Fruit fly (Drosophila melanogaster) whole organism, prepupa: ENCODE measurements around the gene CG17929.

Experiments
- Blimp-1 ChIP-seq: fragments of 200-800 bp; sonication (Bioruptor generic); optimal IDR thresholded peaks from 3 replicates; lab custom pipeline; 2017; ENCODE audit warnings: missing biosample characterization, missing genetic modification characterization, mild to moderate bottlenecking, moderate library complexity, missing genetic modification reagents
- CG10631 ChIP-seq: fragments of 200-800 bp; sonication (Bioruptor generic); optimal IDR thresholded peaks from 2 replicates; lab custom pipeline; 2016; ENCODE audit warnings: missing biosample characterization, missing genetic modification characterization
- CG10669 ChIP-seq: fragments of 200-800 bp; sonication (Bioruptor generic); optimal IDR thresholded peaks from 3 replicates; lab custom pipeline; 2018; ENCODE audit warnings: missing biosample characterization, mild to moderate bottlenecking, missing genetic modification characterization, moderate library complexity
- CG11762 ChIP-seq: fragments of 200-800 bp; sonication (Bioruptor generic); optimal IDR thresholded peaks from 3 replicates; lab custom pipeline; 2016; ENCODE audit warnings: missing biosample characterization, missing genetic modification characterization; ENCODE audit not compliant: insufficient read depth
- CG11902 ChIP-seq: fragments of 200-800 bp; sonication (Bioruptor generic); optimal IDR thresholded peaks from 3 replicates; lab custom pipeline; 2016; ENCODE audit warnings: missing biosample characterization, missing genetic modification characterization
- CG15336 ChIP-seq: fragments of 200-800 bp; sonication (Bioruptor generic); IDR thresholded peaks from 2 replicates; pipeline ENCODE4 v1.3.6; 2022; ENCODE audit warnings: missing biosample characterization, missing genetic modification characterization
- CG16779 ChIP-seq: fragments of 200-800 bp; sonication (Bioruptor generic); optimal IDR thresholded peaks from 3 replicates; lab custom pipeline; 2017; ENCODE audit warnings: missing biosample characterization, mild to moderate bottlenecking, missing genetic modification characterization
- CG31627 ChIP-seq: fragments of 200-800 bp; sonication (Bioruptor generic); optimal IDR thresholded peaks from 3 replicates; lab custom pipeline; 2016; ENCODE audit warnings: missing biosample characterization, missing genetic modification characterization
- CG32006 ChIP-seq: fragments of 200-800 bp; sonication (Bioruptor generic); optimal IDR thresholded peaks from 3 replicates; lab custom pipeline; 2017; ENCODE audit warnings: missing biosample characterization, mild to moderate bottlenecking, missing genetic modification characterization
- CG3919 ChIP-seq: fragments of 200-800 bp; sonication (Bioruptor generic); optimal IDR thresholded peaks from 3 replicates; lab custom pipeline; 2016; ENCODE audit warnings: missing biosample characterization, missing genetic modification characterization
- CG4318 ChIP-seq: fragments of 200-800 bp; sonication (Bioruptor generic); optimal IDR thresholded peaks from 3 replicates; lab custom pipeline; 2017; ENCODE audit warnings: missing biosample characterization, mild to moderate bottlenecking, missing genetic modification characterization
- CG6163 ChIP-seq: fragments of 200-800 bp; sonication (Bioruptor generic); IDR thresholded peaks from 3 replicates; pipeline ENCODE4 v1.3.6; 2022; ENCODE audit warnings: missing biosample characterization, missing genetic modification characterization
- CG6276 ChIP-seq: fragments of 200-800 bp; sonication (Bioruptor generic); optimal IDR thresholded peaks from 2 replicates; lab custom pipeline; 2017; ENCODE audit warnings: missing biosample characterization, mild to moderate bottlenecking, missing genetic modification characterization
- CG8319 ChIP-seq: fragments of 200-800 bp; sonication (Bioruptor generic); optimal IDR thresholded peaks from 3 replicates; lab custom pipeline; 2016; ENCODE audit warnings: missing biosample characterization, missing genetic modification characterization
- CG8632 ChIP-seq: fragments of 200-800 bp; sonication (Bioruptor generic); optimal IDR thresholded peaks from 3 replicates; lab custom pipeline; 2016; ENCODE audit warnings: missing biosample characterization, missing genetic modification characterization
- Eip75B ChIP-seq: fragments of 200-800 bp; sonication (Bioruptor generic); optimal IDR thresholded peaks from 3 replicates; lab custom pipeline; 2016; ENCODE audit warnings: missing biosample characterization, missing genetic modification characterization
- Eip78C ChIP-seq: fragments of 200-800 bp; sonication (Bioruptor generic); peaks from one replicate; lab custom pipeline; 2016; ENCODE audit warnings: missing biosample characterization, missing genetic modification characterization
- Eip93F ChIP-seq: fragments of 200-800 bp; sonication (Bioruptor generic); optimal IDR thresholded peaks from 2 replicates; lab custom pipeline; 2016; ENCODE audit warnings: missing biosample characterization, mild to moderate bottlenecking, missing genetic modification characterization
- Ets96B ChIP-seq: fragments of 200-800 bp; optimal IDR thresholded peaks from 2 replicates; lab custom pipeline; 2019; ENCODE audit warnings: missing biosample characterization, mild to moderate bottlenecking, missing genetic modification characterization, moderate library complexity
- Gug ChIP-seq: fragments of 200-800 bp; sonication (Bioruptor generic); IDR thresholded peaks from 2 replicates; pipeline ENCODE4 v1.3.6; 2022; ENCODE audit warnings: missing biosample characterization, missing genetic modification characterization
- Hr4 ChIP-seq: fragments of 200-800 bp; sonication (Bioruptor generic); optimal IDR thresholded peaks from 3 replicates; lab custom pipeline; 2016; ENCODE audit warnings: missing biosample characterization, missing genetic modification characterization
- Met ChIP-seq: fragments of 200-800 bp; sonication (Bioruptor generic); optimal IDR thresholded peaks from 3 replicates; lab custom pipeline; 2016; ENCODE audit warnings: missing biosample characterization, missing genetic modification characterization
- OdsH ChIP-seq: fragments of 200-800 bp; sonication (Bioruptor generic); optimal IDR thresholded peaks from 3 replicates; lab custom pipeline; 2016; ENCODE audit warnings: missing biosample characterization, missing genetic modification characterization
- Smox ChIP-seq: fragments of 200-800 bp; sonication (Bioruptor generic); optimal IDR thresholded peaks from 3 replicates; lab custom pipeline; 2016; ENCODE audit warnings: missing biosample characterization, missing genetic modification characterization
- achi ChIP-seq: fragments of 200-800 bp; sonication (Bioruptor generic); optimal IDR thresholded peaks from 3 replicates; lab custom pipeline; 2016; ENCODE audit warnings: missing biosample characterization, missing genetic modification characterization
- cyc ChIP-seq: fragments of 200-800 bp; sonication (Bioruptor generic); optimal IDR thresholded peaks from 3 replicates; lab custom pipeline; 2016; ENCODE audit warnings: missing biosample characterization, missing genetic modification characterization
- dac ChIP-seq: fragments of 200-800 bp; sonication (Bioruptor generic); optimal IDR thresholded peaks from 2 replicates; lab custom pipeline; 2017; ENCODE audit warnings: missing biosample characterization, mild to moderate bottlenecking, missing genetic modification characterization
- dsx ChIP-seq: fragments of 200-800 bp; optimal IDR thresholded peaks from 3 replicates; lab custom pipeline; 2019; ENCODE audit warnings: missing biosample characterization, mild to moderate bottlenecking, missing genetic modification characterization, moderate library complexity; ENCODE audit not compliant: poor library complexity, severe bottlenecking
- eg ChIP-seq: fragments of 200-800 bp; sonication (Bioruptor generic); IDR thresholded peaks from 3 replicates; pipeline ENCODE4 v1.3.6; 2022; ENCODE audit warnings: missing biosample characterization, missing genetic modification characterization
- fd59A ChIP-seq: fragments of 200-800 bp; sonication (Bioruptor generic); optimal IDR thresholded peaks from 2 replicates; lab custom pipeline; 2017; ENCODE audit warnings: missing biosample characterization, mild to moderate bottlenecking, missing genetic modification characterization, missing genetic modification reagents
- fd85E ChIP-seq: fragments of 200-800 bp; sonication (Bioruptor generic); optimal IDR thresholded peaks from 3 replicates; lab custom pipeline; 2016; ENCODE audit warnings: missing biosample characterization, missing genetic modification characterization
- fkh ChIP-seq: fragments of 200-800 bp; sonication (Bioruptor generic); optimal IDR thresholded peaks from 3 replicates; lab custom pipeline; 2017; ENCODE audit warnings: missing biosample characterization, mild to moderate bottlenecking, missing genetic modification characterization, moderate library complexity
- lz ChIP-seq: fragments of 200-800 bp; sonication (Bioruptor generic); optimal IDR thresholded peaks from 3 replicates; lab custom pipeline; 2016; ENCODE audit warnings: missing biosample characterization, missing genetic modification characterization
- net ChIP-seq: fragments of 200-800 bp; sonication (Bioruptor generic); optimal IDR thresholded peaks from 3 replicates; lab custom pipeline; 2016; ENCODE audit warnings: missing biosample characterization, missing genetic modification characterization
- pdm3 ChIP-seq: fragments of 200-800 bp; sonication (Bioruptor generic); optimal IDR thresholded peaks from 3 replicates; lab custom pipeline; 2016; ENCODE audit warnings: missing biosample characterization, missing genetic modification characterization
- salr ChIP-seq, 2 experiments: fragments of 200-800 bp; sonication (Bioruptor generic); optimal IDR thresholded peaks; 3 replicates each; lab custom pipeline; 2016 to 2018; ENCODE audit warnings: missing biosample characterization in 2 of 2, missing genetic modification characterization in 2 of 2, mild to moderate bottlenecking in 1 of 2
- spab ChIP-seq: fragments of 200-800 bp; sonication (Bioruptor generic); optimal IDR thresholded peaks from 2 replicates; lab custom pipeline; 2017; ENCODE audit warnings: missing biosample characterization, mild to moderate bottlenecking, missing genetic modification characterization, missing genetic modification reagents
- ss ChIP-seq, 2 experiments: fragments of 200-800 bp; sonication (Bioruptor generic); optimal IDR thresholded peaks; 2 replicates in 1 of 2; 3 replicates in 1 of 2; lab custom pipeline; 2017 to 2018; ENCODE audit warnings: mild to moderate bottlenecking in 2 of 2, missing biosample characterization in 2 of 2, missing genetic modification characterization in 2 of 2, moderate library complexity in 1 of 2
- svp ChIP-seq: fragments of 200-800 bp; sonication (Bioruptor generic); peaks from one replicate; lab custom pipeline; 2016; ENCODE audit warnings: missing biosample characterization, missing genetic modification characterization
- topi ChIP-seq: fragments of 200-800 bp; sonication (Bioruptor generic); optimal IDR thresholded peaks from 3 replicates; lab custom pipeline; 2016; ENCODE audit warnings: missing biosample characterization, missing genetic modification characterization
- vri ChIP-seq: fragments of 200-800 bp; sonication (Bioruptor generic); optimal IDR thresholded peaks from 3 replicates; lab custom pipeline; 2016; ENCODE audit warnings: missing biosample characterization, mild to moderate bottlenecking, missing genetic modification characterization

The CG17929 gene

DNA sequence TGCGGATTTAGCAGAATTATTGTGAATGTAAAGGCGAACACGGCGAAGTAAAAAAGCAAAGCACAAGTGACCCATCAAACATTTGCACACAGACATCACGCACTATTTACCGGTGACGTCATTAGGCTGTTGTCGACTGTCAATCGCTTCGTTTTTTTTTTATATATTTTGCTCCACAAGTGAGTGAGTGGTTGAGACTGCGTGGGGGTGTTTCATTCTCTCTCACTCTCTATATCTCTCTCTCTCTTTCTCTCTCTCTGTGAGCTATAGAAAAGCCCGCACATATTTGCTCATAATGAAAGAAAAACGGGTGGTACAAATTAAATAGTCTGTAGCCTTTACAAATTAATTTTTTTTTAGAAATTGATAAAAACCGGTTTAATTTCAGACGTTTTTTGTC, 47.7 kb upstream of the CG17929 start:
- TF ChIP-seq CG8632 (GFP tag; lab: Kevin White, UChicago) (no peak), CG16779 (no peak), CG11762 (GFP tag; lab: Kevin White, UChicago) (no peak), fkh (GFP tag; lab: Kevin White, UChicago) (peak; percentile 53), CG15336 (GFP tag; lab: Robert Waterston, UW) (0 out of 2 replicates have a peak, but pooled peaks have one; percentile 8), CG32006 (GFP tag; lab: Kevin White, UChicago) (no peak), eg (GFP tag; lab: Robert Waterston, UW) (peak; percentile 51; the same call in 1 of the 3 replicates), spab (GFP tag; lab: Kevin White, UChicago) (no peak), Eip78C (GFP tag; lab: Kevin White, UChicago) (peak; percentile 27), Blimp-1 (GFP tag; lab: Kevin White, UChicago) (no peak), CG31627 (GFP tag; lab: Kevin White, UChicago) (no peak), vri (no peak)

DNA sequence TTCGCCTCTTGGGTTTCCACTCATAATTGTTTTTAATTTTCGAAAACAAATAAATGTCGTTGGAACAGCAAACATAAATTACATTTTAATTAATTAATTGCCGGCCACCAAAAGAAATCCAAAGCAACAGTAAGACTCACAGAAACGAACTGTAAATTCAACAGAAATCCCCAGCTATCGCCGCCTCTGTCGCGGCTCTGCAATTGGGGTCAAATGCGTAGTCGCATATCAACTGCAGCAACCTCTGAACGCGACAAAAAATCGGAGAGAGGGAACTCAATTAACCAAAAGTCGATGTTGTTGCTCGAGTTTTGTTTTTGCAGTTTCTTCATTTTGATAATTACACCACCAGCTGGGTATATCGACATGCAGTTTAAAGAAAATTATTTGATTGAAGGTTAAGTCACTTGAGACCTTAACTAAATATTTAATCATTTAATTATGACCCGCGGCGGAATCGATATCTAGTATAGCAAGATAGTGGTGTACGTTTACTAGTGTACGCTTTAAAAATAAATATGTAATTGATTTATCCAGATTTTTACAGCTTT, 45.8 kb upstream of the CG17929 start:
- peak; percentile 88 for TF ChIP-seq svp (GFP tag; lab: Kevin White, UChicago)
- TF ChIP-seq Eip78C (GFP tag; lab: Kevin White, UChicago): peak; percentile 44
- no peak for TF ChIP-seq spab (GFP tag; lab: Kevin White, UChicago)
- no peak for TF ChIP-seq dsx (GFP tag; lab: Kevin White, UChicago)
- 0 out of 3 replicates have a peak, but pooled peaks have one; percentile 25 for TF ChIP-seq eg (GFP tag; lab: Robert Waterston, UW)
- TF ChIP-seq CG16779: no peak

DNA sequence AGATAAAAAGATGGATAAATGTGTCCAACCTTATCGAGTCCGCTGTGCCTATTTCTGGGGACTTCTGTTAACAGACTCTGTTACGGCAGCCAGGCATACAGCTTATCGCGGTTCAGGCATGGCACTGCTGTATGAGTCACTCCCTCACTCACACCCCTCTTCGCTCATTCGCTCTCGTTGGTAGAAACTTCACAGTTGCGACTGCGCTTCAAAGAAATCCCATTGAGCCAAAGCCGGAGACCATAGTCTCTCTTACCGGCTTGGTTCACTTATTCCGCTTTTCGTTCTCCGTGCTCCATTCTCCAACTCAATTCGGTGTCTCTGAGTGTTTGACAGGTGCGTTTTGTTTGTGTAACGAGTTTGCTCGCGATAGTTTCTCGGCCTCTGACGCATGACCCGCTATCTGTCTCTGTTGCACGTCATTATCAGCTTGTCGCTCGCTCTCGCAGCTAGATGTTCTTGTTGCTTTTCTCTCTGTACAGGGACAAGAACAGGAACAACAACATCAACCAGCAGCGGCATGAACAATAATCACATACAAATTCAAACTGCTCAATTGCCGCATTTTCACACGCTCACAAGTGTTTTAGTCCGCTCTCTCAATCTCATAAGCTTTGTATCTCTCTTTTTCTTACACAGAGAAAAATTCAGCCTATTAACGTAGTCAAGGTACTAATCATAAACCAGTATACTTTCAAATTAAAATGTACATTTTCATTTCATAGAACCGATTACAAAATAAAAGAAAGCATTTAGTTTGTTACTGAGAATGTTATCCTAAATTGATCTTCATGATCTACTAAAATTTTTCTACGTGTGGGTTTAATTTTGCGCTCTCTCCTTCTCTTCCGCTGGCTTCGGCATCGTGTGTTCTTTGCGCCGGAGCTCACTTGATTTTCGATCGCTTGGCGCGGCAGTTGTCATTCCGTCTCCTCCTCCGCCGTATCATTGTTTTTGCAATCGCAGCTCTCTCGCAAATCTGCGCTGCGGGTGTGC, 45.0 kb upstream of the CG17929 start:
- TF ChIP-seq CG8319 (peak; percentile 99), CG8632 (GFP tag; lab: Kevin White, UChicago) (peak; percentile 100), dsx (GFP tag; lab: Kevin White, UChicago) (peak; percentile 99), fd59A (GFP tag; lab: Kevin White, UChicago) (peak; percentile 99), fkh (GFP tag; lab: Kevin White, UChicago) (peak; percentile 87), Eip75B (GFP tag; lab: Kevin White, UChicago) (peak; percentile 100), OdsH (GFP tag; lab: Kevin White, UChicago) (peak; percentile 100), fd85E (GFP tag; lab: Kevin White, UChicago) (peak; percentile 97), dac (GFP tag; lab: Kevin White, UChicago) (peak; percentile 92), CG11762 (GFP tag; lab: Kevin White, UChicago) (peak; percentile 99), CG15336 (GFP tag; lab: Robert Waterston, UW) (peak; percentile 100), eg (GFP tag; lab: Robert Waterston, UW) (peak; percentile 100), pdm3 (GFP tag; lab: Kevin White, UChicago) (peak; percentile 100), Eip78C (GFP tag; lab: Kevin White, UChicago) (peak; percentile 100), CG11902 (GFP tag; lab: Kevin White, UChicago) (peak; percentile 99), net (GFP tag; lab: Kevin White, UChicago) (peak; percentile 100), CG6276 (GFP tag; lab: Kevin White, UChicago) (peak; percentile 99), Met (peak; percentile 100), Blimp-1 (GFP tag; lab: Kevin White, UChicago) (peak; percentile 97), CG3919 (GFP tag; lab: Kevin White, UChicago) (peak; percentile 99), Eip93F (GFP tag; lab: Kevin White, UChicago) (peak; percentile 97), CG10669 (GFP tag; lab: Kevin White, UChicago) (peak; percentile 99), lz (GFP tag; lab: Kevin White, UChicago) (peak; percentile 99), spab (GFP tag; lab: Kevin White, UChicago) (peak; percentile 99), CG10631 (GFP tag; lab: Kevin White, UChicago) (peak; percentile 100), topi (GFP tag; lab: Kevin White, UChicago) (peak; percentile 100), cyc (peak; percentile 99), CG31627 (GFP tag; lab: Kevin White, UChicago) (peak; percentile 100), Hr4 (peak; percentile 99), ss (GFP tag; optimal IDR thresholded peaks at IDR 0.05; lab: Kevin White, UChicago) (peak; percentile 99), CG6163 (peak; percentile 100), achi (GFP tag; lab: Kevin White, UChicago) (peak; percentile 99), Ets96B (tag; lab: Kevin White, UChicago) (peak; percentile 100), CG4318 (GFP tag; lab: Kevin White, UChicago) (peak; percentile 97), Smox (GFP tag; lab: Kevin White, UChicago) (peak; percentile 100), Gug (GFP tag; lab: Robert Waterston, UW) (peak; percentile 99), salr (GFP tag; optimal IDR thresholded peaks at IDR 0.05; lab: Kevin White, UChicago) (peak; percentile 98 to 100)
